Fruit fly (Drosophila melanogaster): Measurements from ENCODE around the gene per.

The per gene

DNA sequence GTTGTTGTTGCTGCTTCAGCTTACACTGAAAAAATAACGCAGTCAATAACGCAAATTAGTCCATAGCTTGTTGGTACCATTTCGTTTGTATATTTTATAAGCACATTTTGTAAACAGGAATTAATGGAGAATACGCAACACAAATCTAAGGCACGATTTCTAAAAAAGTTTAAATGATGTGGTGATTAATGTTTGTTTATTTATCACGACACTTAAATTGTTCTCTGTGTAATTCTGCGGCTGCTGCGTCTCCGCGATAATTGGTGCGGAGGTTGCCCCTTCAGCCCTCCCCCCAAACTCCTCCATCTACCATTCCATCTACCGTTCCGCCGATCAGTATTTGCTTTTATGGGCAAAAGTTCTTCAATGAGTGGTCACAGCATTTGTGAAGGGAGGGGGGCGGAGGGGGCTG, 37.9 kb upstream of the per start (continued):
- TF ChIP-seq kni (GFP tag; optimal IDR thresholded peaks at IDR 0.05), result peak; percentile 27
- no peak for TF ChIP-seq usp (GFP tag; optimal IDR thresholded peaks at IDR 0.05)
- TF ChIP-seq psq (GFP tag; optimal IDR thresholded peaks at IDR 0.05), result no peak
- TF ChIP-seq Xbp1 (GFP tag; optimal IDR thresholded peaks at IDR 0.05), result peak; percentile 65
- peak; percentile 63; the same call in 1 of the 2 replicates for TF ChIP-seq sob (GFP tag; IDR thresholded peaks at IDR 0.05)
- no peak for TF ChIP-seq hbn (GFP tag; IDR thresholded peaks at IDR 0.05; ENCODE audit: partially characterized antibody)
- no peak for TF ChIP-seq Dll (GFP tag; IDR thresholded peaks at IDR 0.05; ENCODE audit: partially characterized antibody)
- no peak; the same call in 1 of the 2 replicates for TF ChIP-seq stc (GFP tag; IDR thresholded peaks at IDR 0.05)
- peak; percentile 34; the same call in 1 of the 3 replicates for TF ChIP-seq croc (GFP tag; conservative IDR thresholded peaks at IDR 0.05)
- peak; percentile 48 for TF ChIP-seq repo (GFP tag; optimal IDR thresholded peaks at IDR 0.05)
- TF ChIP-seq Spps (tag; optimal IDR thresholded peaks at IDR 0.05), result no peak
- peak; percentile 76 for TF ChIP-seq grau (tag; optimal IDR thresholded peaks at IDR 0.05)
- peak; percentile 57 for TF ChIP-seq Mad (GFP tag; optimal IDR thresholded peaks at IDR 0.05)
- peak; percentile 26; the same call in 1 of the 2 replicates for TF ChIP-seq CG32772 (GFP tag; IDR thresholded peaks at IDR 0.05)
- TF ChIP-seq ken (GFP tag; IDR thresholded peaks at IDR 0.05), result peak; percentile 45; the same call in 1 of the 3 replicates
- peak; percentile 65 for TF ChIP-seq CG30403 (GFP tag; optimal IDR thresholded peaks at IDR 0.05)
- no peak for TF ChIP-seq CG16813 (GFP tag; IDR thresholded peaks at IDR 0.05; ENCODE audit: partially characterized antibody)
- TF ChIP-seq gfzf (GFP tag; optimal IDR thresholded peaks at IDR 0.05), result no peak
- no peak for TF ChIP-seq ash1 (GFP tag; optimal IDR thresholded peaks at IDR 0.05)
- peak; percentile 59 for TF ChIP-seq CG18262 (tag; optimal IDR thresholded peaks at IDR 0.05)
- TF ChIP-seq CG9797 (GFP tag; optimal IDR thresholded peaks at IDR 0.05), result no peak
- peak; percentile 58 for TF ChIP-seq maf-S (GFP tag; optimal IDR thresholded peaks at IDR 0.05)
- TF ChIP-seq PHDP (tag; optimal IDR thresholded peaks at IDR 0.05), result peak; percentile 71
- peak; percentile 80 for TF ChIP-seq CG11504 (tag; optimal IDR thresholded peaks at IDR 0.05)
- TF ChIP-seq zfh2 (GFP tag; optimal IDR thresholded peaks at IDR 0.05), result peak; percentile 61
- peak; percentile 3 for TF ChIP-seq Hand (GFP tag; optimal IDR thresholded peaks at IDR 0.05)
- TF ChIP-seq CG12299 (tag; optimal IDR thresholded peaks at IDR 0.05), result peak; percentile 37
- TF ChIP-seq CG7786 (GFP tag; optimal IDR thresholded peaks at IDR 0.05), result peak; percentile 50
- TF ChIP-seq CG11560 (tag; IDR thresholded peaks at IDR 0.05), result no peak
- no peak for TF ChIP-seq ttk (GFP tag; IDR thresholded peaks at IDR 0.05)
- TF ChIP-seq lov (optimal IDR thresholded peaks at IDR 0.05), result no peak
- no peak for TF ChIP-seq lov (GFP tag; IDR thresholded peaks at IDR 0.05)
- peak; percentile 39 for TF ChIP-seq Side (GFP tag; optimal IDR thresholded peaks at IDR 0.05)
- peak; percentile 74 for TF ChIP-seq CG16863 (GFP tag; optimal IDR thresholded peaks at IDR 0.05)
- TF ChIP-seq Lpt (GFP tag; optimal IDR thresholded peaks at IDR 0.05), result no peak
- no peak for TF ChIP-seq Max (GFP tag; optimal IDR thresholded peaks at IDR 0.05)
- no peak for TF ChIP-seq GATAe (GFP tag; conservative IDR thresholded peaks at IDR 0.05)
- peak; percentile 38 for TF ChIP-seq gsb-n (tag; optimal IDR thresholded peaks at IDR 0.05)
- peak; percentile 68 for TF ChIP-seq CoRest (tag; optimal IDR thresholded peaks at IDR 0.05)
- peak; percentile 34 for TF ChIP-seq CG6683 (GFP tag; optimal IDR thresholded peaks at IDR 0.05)
- TF ChIP-seq amos (GFP tag; IDR thresholded peaks at IDR 0.05; ENCODE audit: partially characterized antibody), result no peak
- TF ChIP-seq CG2202 (tag; optimal IDR thresholded peaks at IDR 0.05), result no peak
- TF ChIP-seq CG4282 (GFP tag; optimal IDR thresholded peaks at IDR 0.05), result no peak
- TF ChIP-seq CG31441 (GFP tag; IDR thresholded peaks at IDR 0.05), result peak; percentile 64
- 0 out of 2 replicates have a peak, but pooled peaks have one; percentile 40 for TF ChIP-seq Rx (GFP tag; IDR thresholded peaks at IDR 0.05)
- peak; percentile 9 for TF ChIP-seq salm (tag; optimal IDR thresholded peaks at IDR 0.05)
- TF ChIP-seq CG30431 (GFP tag; optimal IDR thresholded peaks at IDR 0.05), result peak; percentile 18
- TF ChIP-seq CG4617 (GFP tag; optimal IDR thresholded peaks at IDR 0.05; ENCODE audit: borderline replicate concordance), result no peak
- TF ChIP-seq CG12744 (GFP tag; optimal IDR thresholded peaks at IDR 0.05), result peak; percentile 38
- 0 out of 2 replicates have a peak, but pooled peaks have one; percentile 10 for TF ChIP-seq CG31224 (GFP tag; IDR thresholded peaks at IDR 0.05)
- peak; percentile 18; the same call in 1 of the 2 replicates for TF ChIP-seq Oaz (GFP tag; IDR thresholded peaks at IDR 0.05)

All from whole organism, embryonic.